Worm (Caenorhabditis elegans): ENCODE results near the gene F44D12.2.
A peak's percentile ranks its signal among the peaks of the same experiment; 100 is the strongest.

Gene F44D12.2

DNA sequence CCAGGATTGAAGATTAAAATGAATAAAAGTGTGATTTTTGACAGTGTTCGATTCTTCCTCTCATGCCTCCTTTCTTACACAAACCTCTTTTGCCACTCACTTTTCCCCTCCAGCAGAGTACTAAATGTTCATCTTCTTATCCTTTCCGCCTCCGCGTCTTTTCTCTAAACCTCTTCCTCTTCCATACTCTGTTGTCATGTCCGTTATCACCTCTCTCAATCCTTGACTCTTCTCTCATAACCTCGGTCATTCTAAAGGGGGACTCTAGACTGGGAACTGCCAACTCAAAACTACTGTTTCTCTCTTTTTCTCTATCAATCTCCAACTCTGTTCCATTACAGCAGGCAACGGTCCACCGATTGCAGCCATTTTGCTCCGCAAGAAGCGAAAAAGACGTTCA lies 30.7 kb upstream of the F44D12.2 start:
- peak; percentile 27 for TF ChIP-seq nhr-129 (tag; optimal IDR thresholded peaks at IDR 0.05)
- TF ChIP-seq ZK546.5 (tag; optimal IDR thresholded peaks at IDR 0.05), result no peak
- TF ChIP-seq C34F6.9 (tag; optimal IDR thresholded peaks at IDR 0.05), result no peak

DNA sequence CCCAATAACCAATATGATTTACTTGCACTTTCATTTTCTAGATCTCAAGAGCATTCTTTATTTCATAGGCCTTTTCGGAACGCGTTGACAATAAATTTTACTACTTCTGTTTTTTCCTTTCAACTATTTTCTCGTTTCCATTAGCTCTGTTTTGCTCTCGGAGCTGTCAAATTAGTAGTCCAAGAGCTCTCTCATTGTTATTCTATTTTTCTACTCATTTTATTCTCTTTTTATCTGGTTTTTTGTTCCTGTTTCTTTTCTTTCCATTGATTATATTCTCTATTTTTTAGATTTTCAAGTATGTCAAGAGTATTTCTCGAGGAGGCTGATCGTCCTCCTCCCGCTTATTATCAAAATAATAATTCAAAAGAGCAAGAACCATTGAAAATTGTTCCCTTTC lies 29.6 kb upstream of the F44D12.2 start, which contains the start of gene T04B2.3:
T04B2.3 (plus strand) TSS at position 301 of the 400 bp plus-strand sequence.
- TF ChIP-seq nhr-11 (tag; optimal IDR thresholded peaks at IDR 0.05), result no peak
- no peak for TF ChIP-seq elt-3 (tag; optimal IDR thresholded peaks at IDR 0.05)
- TF ChIP-seq ztf-11 (tag; optimal IDR thresholded peaks at IDR 0.05), result no peak
- no peak for TF ChIP-seq Y55F3AM.14 (GFP tag; optimal IDR thresholded peaks at IDR 0.05)
- TF ChIP-seq sma-3 (GFP tag; optimal IDR thresholded peaks at IDR 0.05), result no peak
- no peak for TF ChIP-seq nhr-21 (tag; optimal IDR thresholded peaks at IDR 0.05)
- TF ChIP-seq mbf-1 (tag; optimal IDR thresholded peaks at IDR 0.05), result no peak
- no peak for TF ChIP-seq ztf-4 (tag; optimal IDR thresholded peaks at IDR 0.05)
- no peak for TF ChIP-seq nhr-10 (tag; optimal IDR thresholded peaks at IDR 0.05)
- no peak for TF ChIP-seq C34F6.9 (tag; optimal IDR thresholded peaks at IDR 0.05)
- TF ChIP-seq egl-27 (tag; optimal IDR thresholded peaks at IDR 0.05), result no peak
- TF ChIP-seq ceh-16 (tag; optimal IDR thresholded peaks at IDR 0.05), result no peak
- no peak for TF ChIP-seq alr-1 (tag; optimal IDR thresholded peaks at IDR 0.05)

DNA sequence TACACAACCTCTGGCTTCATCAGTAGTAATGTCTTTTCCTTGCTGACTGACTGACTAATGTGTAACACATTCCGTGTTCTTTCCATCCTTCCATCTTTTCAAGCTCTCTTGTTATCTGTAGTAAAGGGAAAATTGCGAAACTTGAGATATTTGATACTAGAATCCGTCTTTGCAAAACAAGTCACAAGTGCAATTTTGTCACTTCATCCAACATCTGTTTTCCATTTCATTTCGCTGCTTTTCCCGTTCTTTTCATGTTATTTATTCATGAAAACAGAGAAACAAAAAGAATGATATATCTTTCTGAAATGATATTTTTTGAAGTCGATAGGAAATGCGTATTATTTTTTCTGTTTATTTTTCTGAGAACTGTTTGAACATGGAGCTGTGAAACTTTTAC lies 28.5 kb upstream of the F44D12.2 start:
- TF ChIP-seq unc-62 (GFP tag; optimal IDR thresholded peaks at IDR 0.05) (no peak), dmd-4 (tag; optimal IDR thresholded peaks at IDR 0.05) (no peak), nhr-129 (tag; optimal IDR thresholded peaks at IDR 0.05) (peak; percentile 10), unc-55 (GFP tag; optimal IDR thresholded peaks at IDR 0.05) (peak; percentile 54), ztf-11 (tag; optimal IDR thresholded peaks at IDR 0.05) (no peak), snpc-4 (tag; optimal IDR thresholded peaks at IDR 0.05) (no peak), nhr-25 (tag; optimal IDR thresholded peaks at IDR 0.05) (no peak), lin-39 (tag; optimal IDR thresholded peaks at IDR 0.05) (no peak)

DNA sequence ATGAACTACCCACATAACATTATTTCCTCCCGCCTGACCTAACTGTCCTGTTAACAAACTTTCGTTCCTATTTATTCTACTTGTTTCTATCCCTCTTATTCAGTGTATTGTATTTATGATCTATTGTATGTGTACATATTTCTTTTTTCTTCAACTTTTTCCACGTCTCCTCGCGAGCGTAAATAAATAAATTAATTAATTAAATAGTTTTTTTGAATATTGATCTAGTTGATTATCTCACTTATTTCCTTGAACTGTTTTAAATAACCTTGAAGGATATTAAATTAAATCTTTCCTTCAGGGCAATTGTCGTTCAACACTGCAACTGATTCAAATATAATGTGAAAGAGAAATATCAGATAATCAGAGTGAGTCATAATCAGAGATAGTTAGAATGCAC lies 25.3 kb upstream of the F44D12.2 start, which contains the start of gene frk-1:
frk-1 (plus strand) TSS at position 301 of the 400 bp plus-strand sequence.
- TF ChIP-seq unc-39 (tag; optimal IDR thresholded peaks at IDR 0.05), result no peak

DNA sequence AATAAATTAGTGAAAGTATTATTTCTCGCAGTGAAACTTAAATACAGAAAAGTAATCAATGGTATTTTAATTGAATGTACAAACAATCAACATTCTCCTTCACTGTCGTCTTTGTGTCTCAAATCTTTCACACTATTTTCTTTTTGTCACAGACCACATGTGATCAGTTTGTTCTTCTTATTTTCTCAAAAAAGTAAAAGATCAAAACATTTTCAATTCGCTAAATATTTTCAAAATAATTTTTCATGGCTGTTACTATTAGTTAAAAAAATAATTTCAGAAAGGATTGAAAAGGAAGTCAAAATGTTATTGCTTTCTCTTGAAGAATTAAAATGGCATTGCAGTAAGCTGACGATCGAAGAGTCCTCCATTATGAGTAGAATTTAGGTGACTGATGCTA lies 23.3 kb upstream of the F44D12.2 start, which contains the start of gene dhs-31:
dhs-31 (minus strand) TSS at position 101 of the 400 bp plus-strand sequence.
- TF ChIP-seq unc-55 (GFP tag; optimal IDR thresholded peaks at IDR 0.05), result no peak
- TF ChIP-seq dmd-4 (tag; optimal IDR thresholded peaks at IDR 0.05), result no peak
- no peak for TF ChIP-seq mdl-1 (tag; optimal IDR thresholded peaks at IDR 0.05)

DNA sequence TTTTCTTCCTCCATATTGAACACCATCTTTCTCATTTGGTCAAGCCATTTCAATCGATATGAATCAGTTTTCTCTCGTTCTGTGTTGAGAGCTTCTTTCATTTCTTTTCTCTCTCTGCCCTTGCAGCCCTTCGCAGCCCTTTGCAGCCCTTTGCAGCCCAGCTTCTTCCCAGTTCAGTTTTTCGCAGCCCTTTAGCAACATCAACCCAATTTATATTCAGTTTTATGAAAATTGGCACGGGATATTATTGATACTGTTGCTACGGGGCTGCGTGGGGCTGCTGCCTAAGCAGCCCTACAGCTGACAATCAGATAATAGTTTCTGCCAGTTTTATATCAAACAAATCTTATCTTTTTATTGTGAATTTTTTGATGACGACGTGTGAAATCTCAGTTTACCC lies 19.4 kb upstream of the F44D12.2 start, which contains the start of gene F44D12.10:
F44D12.10 (minus strand) TSS at position 101 of the 400 bp plus-strand sequence.
- no peak for TF ChIP-seq mdl-1 (tag; optimal IDR thresholded peaks at IDR 0.05)
- TF ChIP-seq sem-4 (tag; optimal IDR thresholded peaks at IDR 0.05), result no peak
- TF ChIP-seq ZK546.5 (tag; optimal IDR thresholded peaks at IDR 0.05), result no peak
- no peak for TF ChIP-seq nhr-6 (tag; optimal IDR thresholded peaks at IDR 0.05)
- TF ChIP-seq mab-5 (tag; optimal IDR thresholded peaks at IDR 0.05), result no peak
- no peak for TF ChIP-seq sma-9 (GFP tag; optimal IDR thresholded peaks at IDR 0.05)
- TF ChIP-seq sma-9 (tag; optimal IDR thresholded peaks at IDR 0.05), result no peak
- TF ChIP-seq unc-39 (tag; optimal IDR thresholded peaks at IDR 0.05), result no peak
- TF ChIP-seq ceh-16 (tag; optimal IDR thresholded peaks at IDR 0.05), result no peak

DNA sequence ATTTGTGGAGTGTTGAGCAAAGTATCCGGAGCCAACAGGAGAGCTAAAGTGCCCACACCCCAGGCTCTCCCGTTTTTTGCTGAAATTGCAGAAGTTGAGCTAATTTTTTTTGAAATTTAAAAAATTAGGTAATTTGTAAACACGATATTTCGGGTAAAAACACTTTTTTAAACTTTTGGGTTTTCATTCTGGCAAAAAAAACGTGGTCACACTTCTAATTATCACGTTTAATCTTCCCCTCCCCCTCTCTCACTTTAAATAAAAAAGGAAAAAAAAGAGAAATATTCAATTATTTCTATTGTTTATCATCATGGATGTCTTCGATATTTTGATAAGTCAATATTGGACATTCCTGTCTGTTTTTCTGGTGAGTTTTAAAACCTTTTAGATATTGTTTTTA lies 15.5 kb upstream of the F44D12.2 start, which contains the start of gene F44D12.6:
F44D12.6 (plus strand) TSS at position 301 of the 400 bp plus-strand sequence.
- TF ChIP-seq sem-4 (tag; optimal IDR thresholded peaks at IDR 0.05), result no peak
- no peak for TF ChIP-seq ceh-16 (tag; optimal IDR thresholded peaks at IDR 0.05)
- TF ChIP-seq C34F6.9 (tag; optimal IDR thresholded peaks at IDR 0.05), result no peak
- TF ChIP-seq ztf-1 (GFP tag; conservative IDR thresholded peaks at IDR 0.05), result no peak
- no peak for TF ChIP-seq dmd-4 (tag; optimal IDR thresholded peaks at IDR 0.05)
- no peak for TF ChIP-seq mbf-1 (tag; optimal IDR thresholded peaks at IDR 0.05)
- no peak for TF ChIP-seq R02D3.7 (tag; optimal IDR thresholded peaks at IDR 0.05)
- TF ChIP-seq elt-3 (tag; optimal IDR thresholded peaks at IDR 0.05), result no peak
- no peak for TF ChIP-seq Y55F3AM.14 (GFP tag; optimal IDR thresholded peaks at IDR 0.05)

Data from whole organism, L2 larva.